Worm (Caenorhabditis elegans): Measurements from ENCODE around the gene C28H8.8.

The C28H8.8 gene

DNA sequence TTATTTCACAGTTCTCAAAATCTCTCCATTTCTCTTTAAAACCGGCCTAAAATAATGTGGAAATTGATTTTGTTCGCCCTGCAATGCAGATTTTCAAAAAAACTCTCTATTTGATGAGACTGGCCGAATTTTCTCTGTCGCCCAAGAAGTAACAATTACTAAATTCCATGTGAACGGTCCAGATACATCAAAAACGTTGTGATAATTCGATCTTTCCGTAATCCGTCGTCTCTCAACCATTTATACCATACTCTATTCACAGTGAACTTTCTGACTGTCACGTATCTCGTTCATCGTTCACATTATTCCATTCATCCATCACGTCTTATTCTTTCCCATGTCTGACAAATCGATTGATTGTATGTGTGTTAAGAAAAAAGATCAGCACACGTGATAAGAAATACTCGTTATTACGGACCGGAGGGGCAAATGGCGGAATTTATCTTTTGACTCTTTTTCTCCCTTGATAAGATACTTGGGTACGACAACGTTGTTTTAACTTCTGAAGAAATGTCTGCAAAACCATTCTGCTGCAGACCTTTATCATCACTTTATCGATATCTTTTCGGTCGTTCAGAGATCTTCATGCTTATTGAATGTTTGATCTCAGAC lies 32.6 kb upstream of the C28H8.8 start:
- TF ChIP-seq snu-23 (GFP tag; optimal IDR thresholded peaks at IDR 0.05) (peak; percentile 65), nhr-47 (tag; optimal IDR thresholded peaks at IDR 0.05) (peak; percentile 44), Y116A8C.19 (tag; optimal IDR thresholded peaks at IDR 0.05; ENCODE audit: borderline replicate concordance) (no peak), pax-3 (tag; optimal IDR thresholded peaks at IDR 0.05) (no peak), F16B12.6 (tag; optimal IDR thresholded peaks at IDR 0.05) (no peak), efl-1 (optimal IDR thresholded peaks at IDR 0.05) (no peak), efl-1 (GFP tag; optimal IDR thresholded peaks at IDR 0.05 in 1 of 2) (peak in 1 of 2 experiments; percentile 92), nhr-76 (tag; optimal IDR thresholded peaks at IDR 0.05) (no peak), lin-35 (GFP tag; optimal IDR thresholded peaks at IDR 0.05) (peak in 1 of 2 experiments; percentile 48), elt-3 (tag; optimal IDR thresholded peaks at IDR 0.05) (peak; percentile 42 to 96 (median 93)), nhr-85 (tag) (peak; percentile 92), nhr-11 (tag; optimal IDR thresholded peaks at IDR 0.05) (no peak), ztf-4 (tag; optimal IDR thresholded peaks at IDR 0.05) (peak; percentile 7), alr-1 (tag; optimal IDR thresholded peaks at IDR 0.05; ENCODE audit: borderline replicate concordance) (no peak), lsy-2 (tag; optimal IDR thresholded peaks at IDR 0.05) (no peak), skn-1 (tag; optimal IDR thresholded peaks at IDR 0.05) (no peak), isw-1 (GFP tag; IDR thresholded peaks at IDR 0.05) (no peak), blmp-1 (tag; optimal IDR thresholded peaks at IDR 0.05) (peak; percentile 59), aha-1 (tag; optimal IDR thresholded peaks at IDR 0.05) (no peak), lin-15B (tag; optimal IDR thresholded peaks at IDR 0.05) (no peak), nhr-90 (tag; optimal IDR thresholded peaks at IDR 0.05; ENCODE audit: poor library complexity) (peak; percentile 63), tbx-2 (tag; optimal IDR thresholded peaks at IDR 0.05) (peak; percentile 30), unc-86 (tag; optimal IDR thresholded peaks at IDR 0.05) (no peak), snpc-4 (tag; optimal IDR thresholded peaks at IDR 0.05) (no peak), C04F5.9 (tag; optimal IDR thresholded peaks at IDR 0.05) (no peak), lin-14 (GFP tag; optimal IDR thresholded peaks at IDR 0.05) (peak; percentile 66), dpl-1 (GFP tag; optimal IDR thresholded peaks at IDR 0.05) (peak in 1 of 3 experiments; percentile 0), grh-1 (GFP tag; IDR thresholded peaks at IDR 0.05) (peak; percentile 81), nhr-19 (GFP tag; conservative IDR thresholded peaks at IDR 0.05) (peak; percentile 54), mdl-1 (tag; optimal IDR thresholded peaks at IDR 0.05) (peak in 1 of 2 experiments; percentile 67), nhr-71 (tag; optimal IDR thresholded peaks at IDR 0.05) (peak; percentile 76), sox-4 (tag; optimal IDR thresholded peaks at IDR 0.05) (no peak), C16A3.4 (tag; optimal IDR thresholded peaks at IDR 0.05) (no peak), mep-1 (tag; optimal IDR thresholded peaks at IDR 0.05) (no peak), pqm-1 (tag; optimal IDR thresholded peaks at IDR 0.05) (no peak), C34B4.2 (tag; optimal IDR thresholded peaks at IDR 0.05) (no peak), vab-15 (tag; optimal IDR thresholded peaks at IDR 0.05) (no peak), rnt-1 (tag; optimal IDR thresholded peaks at IDR 0.05) (no peak), nhr-20 (tag; optimal IDR thresholded peaks at IDR 0.05) (peak; percentile 69)

DNA sequence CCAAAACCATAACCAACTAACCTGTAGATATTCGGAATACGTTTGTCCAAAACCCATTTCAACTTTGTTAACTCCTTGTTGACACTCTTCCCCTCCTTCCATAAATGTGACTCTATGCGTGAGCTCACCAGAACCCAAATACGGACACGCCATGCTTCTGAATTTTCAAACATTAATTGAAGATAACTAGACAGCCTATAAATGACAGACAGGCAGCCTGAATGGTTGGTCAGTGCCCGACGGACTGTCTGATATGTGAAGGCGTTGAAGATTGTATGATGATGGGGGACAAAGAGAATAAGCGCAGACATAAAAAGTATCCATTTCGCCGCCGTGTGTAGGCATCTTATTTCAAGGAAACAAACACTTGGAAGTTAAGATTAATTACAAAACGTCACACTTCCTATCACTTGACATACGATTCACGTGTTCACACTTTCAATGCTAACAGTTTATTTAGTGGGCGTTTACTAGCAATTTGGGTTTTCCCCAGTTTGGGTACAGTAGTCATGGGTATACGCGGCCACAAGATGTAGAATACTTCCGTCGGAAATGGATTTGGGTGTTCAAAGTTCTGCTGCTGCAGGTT lies 31.3 kb upstream of the C28H8.8 start, which contains the start of the genes tdo-2 and C28H8.2:
Gene tdo-2 (minus strand): TSS at position 157 of the 589 bp plus-strand sequence.
Gene C28H8.2 (plus strand): TSS at position 524 of the 589 bp plus-strand sequence.
- no peak for TF ChIP-seq pqm-1 (tag; optimal IDR thresholded peaks at IDR 0.05)
- no peak for TF ChIP-seq fkh-8 (tag; optimal IDR thresholded peaks at IDR 0.05)
- TF ChIP-seq unc-130 (tag; optimal IDR thresholded peaks at IDR 0.05), result peak; percentile 67
- TF ChIP-seq zip-4 (GFP tag; optimal IDR thresholded peaks at IDR 0.05), result no peak
- TF ChIP-seq lin-14 (GFP tag; optimal IDR thresholded peaks at IDR 0.05), result peak; percentile 86
- TF ChIP-seq hlh-17 (GFP tag; optimal IDR thresholded peaks at IDR 0.05; ENCODE audit: borderline replicate concordance), result no peak
- peak; percentile 76 for TF ChIP-seq vab-15 (tag; optimal IDR thresholded peaks at IDR 0.05)
- no peak for TF ChIP-seq pax-3 (tag; optimal IDR thresholded peaks at IDR 0.05)
- TF ChIP-seq lin-13 (GFP tag; optimal IDR thresholded peaks at IDR 0.05), result peak; percentile 7
- no peak for TF ChIP-seq mab-9 (GFP tag; IDR thresholded peaks at IDR 0.05)
- no peak for TF ChIP-seq F16B12.6 (tag; optimal IDR thresholded peaks at IDR 0.05)
- no peak for TF ChIP-seq nhr-76 (tag; optimal IDR thresholded peaks at IDR 0.05)
- TF ChIP-seq nhr-71 (tag; optimal IDR thresholded peaks at IDR 0.05), result peak; percentile 89
- no peak for TF ChIP-seq dsc-1 (tag; optimal IDR thresholded peaks at IDR 0.05)
- TF ChIP-seq sptf-1 (tag; optimal IDR thresholded peaks at IDR 0.05), result no peak
- no peak for TF ChIP-seq efl-3 (GFP tag; optimal IDR thresholded peaks at IDR 0.05)
- TF ChIP-seq elt-3 (tag; optimal IDR thresholded peaks at IDR 0.05), result peak in 5 of 6 experiments; percentile 83 to 96 (median 93)
- peak; percentile 39 for TF ChIP-seq ztf-4 (tag; optimal IDR thresholded peaks at IDR 0.05)
- peak; percentile 74 for TF ChIP-seq tbx-2 (tag; optimal IDR thresholded peaks at IDR 0.05)
- no peak for TF ChIP-seq mef-2 (tag; optimal IDR thresholded peaks at IDR 0.05)
- TF ChIP-seq lin-35 (GFP tag; optimal IDR thresholded peaks at IDR 0.05), result peak in 1 of 2 experiments; percentile 77
- peak; percentile 8 to 42 (median 27) for TF ChIP-seq dpl-1 (GFP tag; optimal IDR thresholded peaks at IDR 0.05)
- TF ChIP-seq ceh-88 (GFP tag; IDR thresholded peaks at IDR 0.05), result no peak
